Fruit fly (Drosophila melanogaster) S2 (cell line): ENCODE results near the gene CG33702.

Experiments used
- CG8478 ChIP-seq: fragments of >200 bp; optimal IDR thresholded peaks from 2 replicates; lab custom pipeline; 2018
- CTCF ChIP-seq, 2 experiments: fragments of >200 bp; optimal IDR thresholded peaks; 2 replicates each; lab custom pipeline; 2018

DNA sequence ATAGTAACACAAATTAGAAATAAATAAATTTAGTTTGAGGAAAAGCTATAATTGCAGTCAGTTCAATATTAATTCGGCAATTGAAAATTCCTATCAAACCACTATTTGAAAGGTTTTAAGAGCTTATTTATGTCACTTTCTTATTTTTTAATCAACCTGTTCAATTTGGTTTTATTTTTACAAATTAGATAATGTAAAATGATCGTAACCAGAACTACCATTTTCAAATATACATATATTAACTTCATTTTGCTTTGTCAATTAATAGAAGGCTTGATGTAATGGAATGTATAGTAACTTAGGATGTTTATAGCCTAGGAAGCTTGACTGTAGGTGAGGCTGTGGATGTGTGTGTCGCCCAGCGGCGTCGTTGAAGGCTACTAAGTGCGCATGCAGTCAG, 46.6 kb downstream of the CG33702 start:
- TF ChIP-seq CG8478 (lab: Kevin White, UChicago): no peak
- no peak for TF ChIP-seq CTCF (optimal IDR thresholded peaks at IDR 0.05; lab: Kevin White, UChicago)
